Fruit fly (Drosophila melanogaster) whole organism, adult: Measurements from ENCODE around the gene mAChR-C.

Experiments
- CG11617 ChIP-seq: fragments of 200-800 bp; sonication (Bioruptor generic); optimal IDR thresholded peaks from 2 replicates; lab custom pipeline; 2017; ENCODE audit warnings: mild to moderate bottlenecking, missing biosample characterization, missing genetic modification reagents, missing genetic modification characterization
- CG12768 ChIP-seq: fragments of 200-800 bp; sonication (Bioruptor generic); optimal IDR thresholded peaks from 2 replicates; lab custom pipeline; 2017; ENCODE audit warnings: missing biosample characterization, missing genetic modification characterization, mild to moderate bottlenecking, moderate library complexity, missing genetic modification reagents
- CG14711 ChIP-seq: fragments of 200-800 bp; sonication (Bioruptor generic); optimal IDR thresholded peaks from 2 replicates; lab custom pipeline; 2018; ENCODE audit warnings: missing biosample characterization, mild to moderate bottlenecking, missing genetic modification characterization, moderate library complexity
- CG1620 ChIP-seq: fragments of 200-800 bp; sonication (Bioruptor generic); optimal IDR thresholded peaks from 2 replicates; lab custom pipeline; 2016; ENCODE audit warnings: missing biosample characterization, missing genetic modification characterization
- CG33017 ChIP-seq: fragments of 200-800 bp; sonication (Bioruptor generic); optimal IDR thresholded peaks from 2 replicates; lab custom pipeline; 2018; ENCODE audit warnings: missing biosample characterization, mild to moderate bottlenecking, missing genetic modification characterization, moderate library complexity
- CG5204 ChIP-seq: fragments of 200-800 bp; sonication (Bioruptor generic); optimal IDR thresholded peaks from 2 replicates; lab custom pipeline; 2016; ENCODE audit warnings: missing biosample characterization, missing genetic modification characterization
- CG7045 ChIP-seq: fragments of 200-800 bp; sonication (Bioruptor generic); optimal IDR thresholded peaks from 2 replicates; lab custom pipeline; 2017; ENCODE audit warnings: missing biosample characterization, mild to moderate bottlenecking, missing genetic modification characterization
- CG7101 ChIP-seq: fragments of 200-800 bp; sonication (Bioruptor generic); optimal IDR thresholded peaks from 2 replicates; lab custom pipeline; 2018; ENCODE audit warnings: missing biosample characterization, mild to moderate bottlenecking, missing genetic modification characterization, moderate library complexity
- Clk ChIP-seq: fragments of 200-800 bp; sonication (Bioruptor generic); optimal IDR thresholded peaks from 2 replicates; lab custom pipeline; 2017; ENCODE audit warnings: missing biosample characterization, missing genetic modification characterization
- Crg-1 ChIP-seq: fragments of 200-800 bp; sonication (Bioruptor generic); optimal IDR thresholded peaks from 2 replicates; lab custom pipeline; 2016; ENCODE audit warnings: missing biosample characterization, missing genetic modification characterization
- Hr96 ChIP-seq: fragments of 200-800 bp; sonication (Bioruptor generic); optimal IDR thresholded peaks from 2 replicates; lab custom pipeline; 2016; ENCODE audit warnings: missing biosample characterization, missing genetic modification characterization
- Mnt ChIP-seq: fragments of 200-800 bp; sonication (Bioruptor generic); optimal IDR thresholded peaks from 2 replicates; lab custom pipeline; 2016; ENCODE audit warnings: missing biosample characterization, mild to moderate bottlenecking, missing genetic modification characterization
- bab1 ChIP-seq: fragments of 200-800 bp; sonication (Bioruptor generic); optimal IDR thresholded peaks from 3 replicates; lab custom pipeline; 2019; ENCODE audit warnings: missing biosample characterization, mild to moderate bottlenecking, missing genetic modification characterization, moderate library complexity
- cic ChIP-seq: fragments of 200-800 bp; sonication (Bioruptor generic); optimal IDR thresholded peaks from 2 replicates; lab custom pipeline; 2017; ENCODE audit warnings: missing biosample characterization, mild to moderate bottlenecking, missing genetic modification characterization, moderate library complexity
- cnc ChIP-seq, 2 experiments: fragments of >200 bp; optimal IDR thresholded peaks; 2 replicates each; lab custom pipeline; 2017
- kay ChIP-seq: fragments of 200-800 bp; sonication (Bioruptor generic); peaks from one replicate; lab custom pipeline; 2016; ENCODE audit warnings: missing biosample characterization, missing genetic modification characterization, borderline replicate concordance
- ovo ChIP-seq: fragments of 200-800 bp; sonication (Bioruptor generic); optimal IDR thresholded peaks from 2 replicates; lab custom pipeline; 2016; ENCODE audit warnings: missing biosample characterization, missing genetic modification characterization
- pad ChIP-seq: fragments of 200-800 bp; sonication (Bioruptor generic); optimal IDR thresholded peaks from 3 replicates; lab custom pipeline; 2017; ENCODE audit warnings: missing biosample characterization, missing genetic modification characterization, mild to moderate bottlenecking, moderate library complexity, missing genetic modification reagents
- tj ChIP-seq: fragments of 200-800 bp; sonication (Bioruptor generic); optimal IDR thresholded peaks from 3 replicates; lab custom pipeline; 2017; ENCODE audit warnings: missing biosample characterization, mild to moderate bottlenecking, missing genetic modification characterization, moderate library complexity
- toe ChIP-seq: fragments of 200-800 bp; sonication (Bioruptor generic); optimal IDR thresholded peaks from 2 replicates; lab custom pipeline; 2016; ENCODE audit warnings: missing biosample characterization, missing genetic modification characterization

The mAChR-C gene

DNA sequence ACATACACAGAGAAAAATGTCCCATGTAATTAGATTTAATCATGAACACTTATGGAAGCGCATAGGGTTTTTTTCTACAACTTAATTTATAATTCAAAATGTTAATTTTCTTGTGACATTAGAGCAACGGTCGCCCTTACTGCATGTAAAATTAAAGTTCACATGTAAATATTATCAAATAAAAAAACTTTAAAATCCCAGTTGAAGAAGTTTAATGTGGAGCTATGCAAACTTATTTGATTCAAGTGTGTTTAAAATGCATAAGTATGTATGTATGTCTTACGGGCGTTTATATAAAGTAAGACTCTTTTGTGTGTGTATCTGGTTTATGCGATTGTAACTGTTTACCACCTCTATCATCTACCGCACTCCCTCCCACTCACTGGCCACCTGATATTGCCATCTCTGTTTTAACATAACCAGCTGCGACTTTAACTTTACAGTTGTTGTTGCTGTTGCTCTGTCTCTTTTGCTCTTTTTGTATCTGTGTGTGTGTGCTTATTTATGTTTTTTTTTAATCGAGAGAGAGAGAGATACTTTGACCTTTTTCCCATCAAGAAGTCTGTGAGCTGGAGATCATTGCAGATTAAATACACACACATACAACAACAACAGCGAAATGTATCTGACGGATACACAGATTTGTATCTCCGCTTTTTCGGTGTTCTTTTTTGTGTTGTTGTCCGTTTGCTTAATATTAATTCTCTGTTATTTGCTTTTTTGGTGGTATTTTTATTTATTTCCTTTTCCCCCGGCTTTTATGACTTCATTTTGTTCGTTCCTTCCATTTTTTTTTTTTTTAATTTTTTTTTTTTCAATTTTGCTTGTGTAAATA is 23.1 kb upstream of the mAChR-C start:
- TF ChIP-seq CG14711 (tag; lab: Kevin White, UChicago) (no peak), CG5204 (GFP tag; lab: Kevin White, UChicago) (peak; percentile 37), CG7101 (peak; percentile 48), Hr96 (GFP tag; lab: Kevin White, UChicago) (no peak), Mnt (GFP tag; lab: Kevin White, UChicago) (peak; percentile 16), CG12768 (GFP tag; lab: Kevin White, UChicago) (no peak), Clk (GFP tag; lab: Kevin White, UChicago) (no peak), pad (GFP tag; lab: Kevin White, UChicago) (no peak), CG11617 (GFP tag; lab: Kevin White, UChicago) (peak; percentile 13), CG1620 (no peak), CG7045 (GFP tag; lab: Kevin White, UChicago) (no peak), toe (no peak), bab1 (peak; percentile 90), tj (GFP tag; lab: Kevin White, UChicago) (peak; percentile 32), cnc (optimal IDR thresholded peaks at IDR 0.05; lab: Kevin White, UChicago) (no peak), Crg-1 (GFP tag; lab: Kevin White, UChicago) (no peak), CG33017 (tag; lab: Kevin White, UChicago) (no peak), kay (GFP tag; lab: Kevin White, UChicago) (no peak), ovo (no peak), cic (GFP tag; lab: Kevin White, UChicago) (no peak)

DNA sequence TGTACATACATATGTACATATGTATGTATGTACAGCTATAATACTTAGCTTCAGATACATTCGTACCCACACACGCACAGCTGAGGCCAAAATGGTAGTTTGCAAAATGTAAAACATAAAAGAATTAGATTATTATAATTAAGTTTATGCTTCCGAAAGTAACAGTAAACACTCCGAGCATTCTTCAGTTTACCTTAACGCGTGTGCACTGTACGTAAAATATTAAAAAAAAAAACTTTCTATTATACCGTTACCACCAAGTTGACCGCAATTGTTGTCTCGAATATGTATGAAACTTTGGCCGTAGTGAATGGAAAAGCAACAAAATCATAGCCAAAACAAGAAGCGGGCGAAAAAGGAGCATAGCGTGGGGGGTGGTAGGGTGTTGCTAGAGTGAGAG is 22.1 kb upstream of the mAChR-C start:
- TF ChIP-seq Hr96 (GFP tag; lab: Kevin White, UChicago) = no peak
- no peak for TF ChIP-seq CG5204 (GFP tag; lab: Kevin White, UChicago)
- no peak for TF ChIP-seq cic (GFP tag; lab: Kevin White, UChicago)
- TF ChIP-seq kay (GFP tag; lab: Kevin White, UChicago) = no peak
- TF ChIP-seq ovo = no peak
- TF ChIP-seq toe = no peak
- peak; percentile 35 for TF ChIP-seq CG7101
- TF ChIP-seq CG1620 = no peak
- no peak for TF ChIP-seq pad (GFP tag; lab: Kevin White, UChicago)
- peak; percentile 35 for TF ChIP-seq CG14711 (tag; lab: Kevin White, UChicago)
- peak; percentile 8 for TF ChIP-seq CG7045 (GFP tag; lab: Kevin White, UChicago)
- TF ChIP-seq Mnt (GFP tag; lab: Kevin White, UChicago) = no peak
- no peak for TF ChIP-seq Clk (GFP tag; lab: Kevin White, UChicago)
- peak; percentile 19 for TF ChIP-seq bab1
- TF ChIP-seq cnc (optimal IDR thresholded peaks at IDR 0.05; lab: Kevin White, UChicago) = no peak
- TF ChIP-seq CG33017 (tag; lab: Kevin White, UChicago) = peak; percentile 34
- TF ChIP-seq tj (GFP tag; lab: Kevin White, UChicago) = no peak

DNA sequence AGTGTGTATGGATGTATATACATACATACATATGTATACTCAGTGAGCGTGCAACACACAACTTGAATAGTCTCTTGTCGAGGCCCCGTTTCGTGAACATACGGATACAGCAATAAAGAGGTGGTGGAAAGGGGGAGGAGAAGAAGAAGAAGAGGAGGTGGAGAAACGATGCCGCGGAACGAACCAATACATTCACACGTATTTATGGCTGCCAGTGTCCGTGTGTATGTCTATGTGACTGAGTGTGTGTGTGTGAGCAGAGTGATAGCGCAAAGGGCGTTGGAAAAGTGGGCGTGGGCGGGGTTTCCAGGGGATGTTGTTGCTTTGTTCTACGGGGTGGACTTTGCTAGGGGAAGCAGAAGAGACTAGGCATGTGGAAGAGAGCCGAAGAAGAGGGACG is 20.9 kb upstream of the mAChR-C start:
- TF ChIP-seq toe = no peak
- TF ChIP-seq CG1620 = no peak
- TF ChIP-seq CG12768 (GFP tag; lab: Kevin White, UChicago) = peak; percentile 52
- TF ChIP-seq Hr96 (GFP tag; lab: Kevin White, UChicago) = no peak
- no peak for TF ChIP-seq CG14711 (tag; lab: Kevin White, UChicago)
- no peak for TF ChIP-seq Clk (GFP tag; lab: Kevin White, UChicago)
- no peak for TF ChIP-seq CG7101
- TF ChIP-seq CG7045 (GFP tag; lab: Kevin White, UChicago) = no peak
- TF ChIP-seq Crg-1 (GFP tag; lab: Kevin White, UChicago) = peak; percentile 8
- TF ChIP-seq CG11617 (GFP tag; lab: Kevin White, UChicago) = no peak
- TF ChIP-seq pad (GFP tag; lab: Kevin White, UChicago) = peak; percentile 72
- no peak for TF ChIP-seq CG33017 (tag; lab: Kevin White, UChicago)
- TF ChIP-seq bab1 = no peak
- no peak for TF ChIP-seq ovo
- TF ChIP-seq cic (GFP tag; lab: Kevin White, UChicago) = peak; percentile 1
- TF ChIP-seq CG5204 (GFP tag; lab: Kevin White, UChicago) = no peak
- no peak for TF ChIP-seq cnc (optimal IDR thresholded peaks at IDR 0.05; lab: Kevin White, UChicago)
- peak; percentile 69 for TF ChIP-seq tj (GFP tag; lab: Kevin White, UChicago)

DNA sequence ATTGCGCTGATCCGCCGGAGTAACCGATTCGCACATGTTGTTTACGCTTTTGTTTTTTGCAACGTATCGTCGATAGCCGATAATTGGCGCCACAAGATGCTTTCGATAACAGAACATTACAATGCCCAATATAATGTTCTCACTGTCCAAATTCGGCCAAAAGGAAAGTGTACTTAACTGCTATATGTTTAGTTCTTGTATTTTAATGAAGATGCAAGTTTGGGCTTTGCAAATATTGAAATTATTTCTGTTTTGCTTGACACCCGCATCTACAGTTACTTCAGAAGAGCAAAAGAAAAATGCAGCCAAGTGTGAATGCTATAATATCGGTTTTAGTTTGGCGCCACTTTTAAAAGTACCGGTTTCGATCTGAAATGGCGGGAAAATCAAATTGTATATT is 20.1 kb upstream of the mAChR-C start:
- peak; percentile 93 for TF ChIP-seq CG1620
- peak; percentile 84 for TF ChIP-seq pad (GFP tag; lab: Kevin White, UChicago)
- peak; percentile 85 for TF ChIP-seq CG7045 (GFP tag; lab: Kevin White, UChicago)
- TF ChIP-seq cnc (optimal IDR thresholded peaks at IDR 0.05; lab: Kevin White, UChicago) = no peak
- peak; percentile 89 for TF ChIP-seq Crg-1 (GFP tag; lab: Kevin White, UChicago)
- TF ChIP-seq ovo = peak; percentile 87
- peak; percentile 88 for TF ChIP-seq CG11617 (GFP tag; lab: Kevin White, UChicago)
- TF ChIP-seq CG5204 (GFP tag; lab: Kevin White, UChicago) = peak; percentile 83
- peak; percentile 88 for TF ChIP-seq CG14711 (tag; lab: Kevin White, UChicago)
- TF ChIP-seq CG7101 = peak; percentile 94
- peak; percentile 76 for TF ChIP-seq Clk (GFP tag; lab: Kevin White, UChicago)
- peak; percentile 96 for TF ChIP-seq bab1
- TF ChIP-seq CG12768 (GFP tag; lab: Kevin White, UChicago) = peak; percentile 83
- peak; percentile 56 for TF ChIP-seq cic (GFP tag; lab: Kevin White, UChicago)
- TF ChIP-seq toe = peak; percentile 89
- TF ChIP-seq Mnt (GFP tag; lab: Kevin White, UChicago) = peak; percentile 91
- TF ChIP-seq CG33017 (tag; lab: Kevin White, UChicago) = peak; percentile 81
- peak; percentile 97 for TF ChIP-seq Hr96 (GFP tag; lab: Kevin White, UChicago)
- no peak for TF ChIP-seq kay (GFP tag; lab: Kevin White, UChicago)
- TF ChIP-seq tj (GFP tag; lab: Kevin White, UChicago) = peak; percentile 75
